Worm (Caenorhabditis elegans) whole organism, L4/young adult: ENCODE data around the gene K12H6.6.
"Not testable (repeated sequence)": the region's sequence is repeated elsewhere in the genome, so short reads cannot be mapped to it uniquely, and the experiment has no call there.

Source experiments
- W03F9.2 ChIP-seq: fragments of 150-350 bp; optimal IDR thresholded peaks from 2 replicates; lab custom pipeline; 2014; ENCODE audit warnings: missing biosample characterization, missing genetic modification characterization
- dao-5 ChIP-seq: sonication (generic microtip); optimal IDR thresholded peaks from 2 replicates; lab custom pipeline; 2016; ENCODE audit warnings: missing genotype, missing genetic modification characterization, moderate library complexity, missing compliant biosample characterization
- him-1 ChIP-seq: sonication (generic microtip); optimal IDR thresholded peaks from 2 replicates; lab custom pipeline; 2016; ENCODE audit warnings: missing genotype, missing genetic modification reagents, missing genetic modification characterization, missing compliant biosample characterization

K12H6.6 gene

ce11 chrII:2858851-2859250, 27.8 kb upstream of the K12H6.6 start:
- TF ChIP-seq dao-5 (no peak), W03F9.2 (tag; lab: Kevin White, UChicago) (no peak)

ce11 chrII:2857559-2857958, 26.5 kb upstream of the K12H6.6 start:
- TF ChIP-seq dao-5 (no peak), him-1 (tag; lab: Kevin White, UChicago) (no peak), W03F9.2 (tag; lab: Kevin White, UChicago) (no peak)

ce11 chrII:2856114-2856513, 25.1 kb upstream of the K12H6.6 start:
- TF ChIP-seq him-1 (tag; lab: Kevin White, UChicago) (no peak), W03F9.2 (tag; lab: Kevin White, UChicago) (no peak), dao-5 (no peak)

ce11 chrII:2854794-2855193, 23.8 kb upstream of the K12H6.6 start:
- TF ChIP-seq W03F9.2 (tag; lab: Kevin White, UChicago): no peak
- no peak for TF ChIP-seq him-1 (tag; lab: Kevin White, UChicago)
- TF ChIP-seq dao-5: no peak

- TF ChIP-seq W03F9.2 (tag; lab: Kevin White, UChicago): no peak
- no peak for TF ChIP-seq dao-5
- TF ChIP-seq him-1 (tag; lab: Kevin White, UChicago): no peak
These were observed 22.7 kb upstream of the K12H6.6 start for ce11 chrII:2853767-2854166.

- TF ChIP-seq W03F9.2 (tag; lab: Kevin White, UChicago): no peak
- no peak for TF ChIP-seq dao-5
- TF ChIP-seq him-1 (tag; lab: Kevin White, UChicago): no peak
These were observed 21.5 kb upstream of the K12H6.6 start, which contains the start of gene ptc-3 for ce11 chrII:2852493-2852892. ptc-3 (minus strand) TSS chrII:2852593.

ce11 chrII:2846552-2846951, 15.5 kb upstream of the K12H6.6 start:
- TF ChIP-seq him-1 (tag; lab: Kevin White, UChicago) (no peak), dao-5 (no peak), W03F9.2 (tag; lab: Kevin White, UChicago) (no peak)

ce11 chrII:2845674-2846073, 14.6 kb upstream of the K12H6.6 start:
- TF ChIP-seq W03F9.2 (tag; lab: Kevin White, UChicago) (no peak), him-1 (tag; lab: Kevin White, UChicago) (no peak), dao-5 (no peak)

- no peak for TF ChIP-seq W03F9.2 (tag; lab: Kevin White, UChicago)
These were observed 12.1 kb upstream of the K12H6.6 start, which contains the start of gene Y110A2AL.7 for ce11 chrII:2843088-2843487. Y110A2AL.7 (minus strand) TSS chrII:2843188.

- TF ChIP-seq dao-5: no peak
- no peak for TF ChIP-seq W03F9.2 (tag; lab: Kevin White, UChicago)
- TF ChIP-seq him-1 (tag; lab: Kevin White, UChicago): no peak
These were observed 10.5 kb upstream of the K12H6.6 start, which contains the start of gene Y110A2AL.6 for ce11 chrII:2841529-2841928. Y110A2AL.6 (minus strand) TSS chrII:2841629.

ce11 chrII:2839004-2839403, 8.0 kb upstream of the K12H6.6 start, which contains the start of gene Y110A2AL.4:
Y110A2AL.4 (plus strand) TSS chrII:2839304.
- not testable (repeated sequence) for TF ChIP-seq him-1 (tag; lab: Kevin White, UChicago); dao-5; W03F9.2 (tag; lab: Kevin White, UChicago)

- TF ChIP-seq dao-5: no peak
- TF ChIP-seq him-1 (tag; lab: Kevin White, UChicago): no peak
- no peak for TF ChIP-seq W03F9.2 (tag; lab: Kevin White, UChicago)
These were observed 5.8 kb upstream of the K12H6.6 start, which contains the start of gene K12H6.7 for ce11 chrII:2836853-2837252. K12H6.7 (minus strand) TSS chrII:2836953.

ce11 chrII:2834105-2834504, 3.1 kb upstream of the K12H6.6 start:
- no peak for TF ChIP-seq W03F9.2 (tag; lab: Kevin White, UChicago)
- TF ChIP-seq dao-5: no peak
- TF ChIP-seq him-1 (tag; lab: Kevin White, UChicago): no peak

ce11 chrII:2832539-2832938, 1.5 kb upstream of the K12H6.6 start:
- TF ChIP-seq dao-5: no peak
- no peak for TF ChIP-seq W03F9.2 (tag; lab: Kevin White, UChicago)
- TF ChIP-seq him-1 (tag; lab: Kevin White, UChicago): no peak

- TF ChIP-seq dao-5 (no peak), W03F9.2 (tag; lab: Kevin White, UChicago) (no peak), him-1 (tag; lab: Kevin White, UChicago) (no peak)
These were observed 1.1 kb upstream of the K12H6.6 start for ce11 chrII:2832098-2832497.
